Worm (Caenorhabditis elegans): ENCODE results near the gene Y50D4A.10.

Y50D4A.10 gene

DNA sequence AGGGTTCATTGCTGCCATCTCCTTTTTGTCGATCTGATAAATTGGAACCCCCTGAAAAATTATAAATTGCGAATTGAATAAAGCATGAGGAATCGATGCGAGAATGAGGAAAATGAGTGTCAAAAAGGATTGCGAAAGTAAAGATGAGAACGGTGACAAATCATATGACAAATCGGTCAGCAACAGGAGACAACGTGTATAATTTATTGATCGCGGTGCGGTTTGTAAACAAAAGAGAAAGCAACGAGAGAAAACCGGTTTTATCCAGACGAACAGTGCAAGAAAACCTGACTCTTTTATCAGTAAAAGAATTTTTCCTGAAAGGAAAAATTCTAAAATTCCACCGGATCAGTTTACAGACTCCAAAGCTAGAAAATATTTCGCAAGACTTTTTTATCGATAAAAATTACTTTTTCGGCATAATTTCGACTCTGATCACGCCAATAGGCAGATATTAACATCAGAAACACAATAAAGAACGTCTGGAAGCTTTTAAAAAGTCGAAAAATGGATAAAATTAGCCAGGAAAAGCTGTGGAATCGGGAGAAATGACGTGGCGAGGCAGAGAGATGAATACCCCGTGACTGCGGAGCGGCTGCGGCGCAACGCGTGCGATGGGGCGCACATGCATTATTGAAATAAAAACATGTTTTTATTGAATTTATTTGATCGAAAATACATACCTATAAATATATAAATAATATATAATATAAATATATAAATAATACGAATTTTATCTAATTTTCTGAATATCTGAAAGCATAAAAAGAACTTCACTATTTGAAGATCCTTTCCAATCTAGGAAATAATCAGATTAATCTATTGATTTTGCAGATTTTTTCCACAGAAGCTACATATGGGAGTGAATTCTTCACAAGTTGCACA, 43.8 kb upstream of the Y50D4A.10 start, which contains the start of the genes rab-1 and C39F7.5 (continued):
- TF ChIP-seq nhr-90 (tag; optimal IDR thresholded peaks at IDR 0.05; ENCODE audit: poor library complexity) (peak; percentile 23), blmp-1 (tag; optimal IDR thresholded peaks at IDR 0.05) (peak; percentile 51), rnt-1 (tag; optimal IDR thresholded peaks at IDR 0.05) (peak; percentile 47), ceh-8 (GFP tag; optimal IDR thresholded peaks at IDR 0.05) (no peak), lin-39 (tag; optimal IDR thresholded peaks at IDR 0.05) (no peak), pax-3 (tag; optimal IDR thresholded peaks at IDR 0.05) (no peak), nhr-11 (tag; optimal IDR thresholded peaks at IDR 0.05) (peak; percentile 56), nhr-28 (tag; optimal IDR thresholded peaks at IDR 0.05) (no peak), unc-62 (GFP tag; optimal IDR thresholded peaks at IDR 0.05) (no peak), fkh-10 (GFP tag; optimal IDR thresholded peaks at IDR 0.05) (no peak), ceh-88 (GFP tag; IDR thresholded peaks at IDR 0.05) (no peak), ama-1 (optimal IDR thresholded peaks at IDR 0.05) (no peak), nhr-12 (tag; optimal IDR thresholded peaks at IDR 0.05) (no peak), efl-1 (optimal IDR thresholded peaks at IDR 0.05) (peak; percentile 39 to 46), efl-1 (GFP tag; optimal IDR thresholded peaks at IDR 0.05 in 1 of 2) (peak; percentile 61), efl-3 (GFP tag; optimal IDR thresholded peaks at IDR 0.05) (no peak), nhr-237 (tag; optimal IDR thresholded peaks at IDR 0.05) (no peak), sup-37 (GFP tag; optimal IDR thresholded peaks at IDR 0.05) (no peak), nhr-85 (tag) (peak; percentile 78), C04F5.9 (tag; optimal IDR thresholded peaks at IDR 0.05) (no peak), nhr-77 (tag; optimal IDR thresholded peaks at IDR 0.05) (no peak), isw-1 (GFP tag; IDR thresholded peaks at IDR 0.05) (peak; percentile 44), vab-15 (tag; optimal IDR thresholded peaks at IDR 0.05) (no peak), unc-130 (tag; optimal IDR thresholded peaks at IDR 0.05) (peak; percentile 69), nhr-19 (GFP tag; conservative IDR thresholded peaks at IDR 0.05) (peak; percentile 43), sox-4 (tag; optimal IDR thresholded peaks at IDR 0.05) (no peak), aly-2 (tag; optimal IDR thresholded peaks at IDR 0.05) (no peak), sptf-1 (tag; optimal IDR thresholded peaks at IDR 0.05) (no peak), dsc-1 (tag; optimal IDR thresholded peaks at IDR 0.05) (peak; percentile 27), irx-1 (tag; optimal IDR thresholded peaks at IDR 0.05) (no peak), mab-9 (GFP tag; IDR thresholded peaks at IDR 0.05) (no peak), aha-1 (tag; optimal IDR thresholded peaks at IDR 0.05) (no peak), pag-3 (tag; optimal IDR thresholded peaks at IDR 0.05; ENCODE audit: borderline replicate concordance, insufficient read depth) (no peak), zag-1 (tag; optimal IDR thresholded peaks at IDR 0.05) (no peak), lin-35 (GFP tag; optimal IDR thresholded peaks at IDR 0.05) (peak; percentile 65 to 71), swsn-7 (tag; optimal IDR thresholded peaks at IDR 0.05) (peak; percentile 46), lsy-2 (tag; optimal IDR thresholded peaks at IDR 0.05) (peak; percentile 61 to 71), alr-1 (tag; optimal IDR thresholded peaks at IDR 0.05; ENCODE audit: borderline replicate concordance) (no peak), Y116A8C.19 (tag; optimal IDR thresholded peaks at IDR 0.05; ENCODE audit: borderline replicate concordance) (no peak), snpc-4 (tag; optimal IDR thresholded peaks at IDR 0.05) (peak; percentile 14), nhr-76 (tag; optimal IDR thresholded peaks at IDR 0.05) (no peak), hpl-2 (GFP tag; optimal IDR thresholded peaks at IDR 0.05) (no peak), nhr-84 (tag; optimal IDR thresholded peaks at IDR 0.05) (no peak), lin-13 (GFP tag; optimal IDR thresholded peaks at IDR 0.05) (peak; percentile 23), grh-1 (GFP tag; IDR thresholded peaks at IDR 0.05) (no peak), ces-1 (GFP tag; optimal IDR thresholded peaks at IDR 0.05) (no peak), F16B12.6 (tag; optimal IDR thresholded peaks at IDR 0.05) (peak; percentile 45), mdl-1 (tag; optimal IDR thresholded peaks at IDR 0.05) (peak in 1 of 2 experiments; percentile 67), lin-15B (tag; optimal IDR thresholded peaks at IDR 0.05) (peak; percentile 72), C16A3.4 (tag; optimal IDR thresholded peaks at IDR 0.05) (peak; percentile 57), egl-13 (tag; optimal IDR thresholded peaks at IDR 0.05) (no peak)

Data from whole organism, L1 larva.